Fruit fly (Drosophila melanogaster) whole organism, prepupa: ENCODE measurements around the gene CG13924.

Experiments
- CG34406 ChIP-seq: fragments of 200-800 bp; sonication (Bioruptor generic); optimal IDR thresholded peaks from 3 replicates; lab custom pipeline; 2016; ENCODE audit warnings: missing biosample characterization, missing genetic modification characterization
- CG9139 ChIP-seq: fragments of 200-800 bp; sonication (Bioruptor generic); optimal IDR thresholded peaks from 3 replicates; lab custom pipeline; 2017; ENCODE audit warnings: missing biosample characterization, mild to moderate bottlenecking, missing genetic modification characterization
- Eip93F ChIP-seq: fragments of 200-800 bp; sonication (Bioruptor generic); optimal IDR thresholded peaks from 2 replicates; lab custom pipeline; 2016; ENCODE audit warnings: missing biosample characterization, mild to moderate bottlenecking, missing genetic modification characterization
- esn ChIP-seq: fragments of 200-800 bp; sonication (Bioruptor generic); optimal IDR thresholded peaks from 2 replicates; lab custom pipeline; 2016; ENCODE audit warnings: missing biosample characterization, mild to moderate bottlenecking, missing genetic modification characterization, moderate library complexity
- pdm3 ChIP-seq: fragments of 200-800 bp; sonication (Bioruptor generic); optimal IDR thresholded peaks from 3 replicates; lab custom pipeline; 2016; ENCODE audit warnings: missing biosample characterization, missing genetic modification characterization

DNA sequence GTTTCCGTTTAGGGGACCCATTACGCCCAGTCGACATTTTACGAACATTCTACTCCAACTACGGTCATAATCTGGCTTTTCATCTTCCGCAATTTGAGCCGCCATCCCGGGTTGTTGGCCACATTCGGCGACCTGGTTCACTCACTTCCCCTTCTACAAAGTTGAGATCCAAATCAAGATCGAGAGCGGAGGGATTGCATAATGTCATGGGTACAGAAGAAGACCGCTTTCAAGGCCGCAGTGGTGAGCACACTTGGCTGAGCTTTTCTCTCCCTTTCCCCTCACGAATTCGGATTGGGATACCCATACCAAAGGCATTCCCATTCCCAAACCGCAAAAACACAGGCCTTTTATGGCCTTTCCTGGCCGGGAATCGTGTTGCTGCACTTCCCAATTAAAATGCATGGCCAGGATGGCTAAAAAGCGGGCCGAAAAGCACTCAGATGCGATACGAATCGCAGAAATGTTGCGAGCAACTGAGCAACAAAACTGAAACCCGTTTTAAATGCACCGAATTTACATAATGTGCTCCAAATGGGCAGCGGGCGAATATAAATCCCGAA, 41.9 kb upstream of the CG13924 start:
- TF ChIP-seq esn (GFP tag; lab: Kevin White, UChicago) (no peak), Eip93F (no peak), CG34406 (GFP tag; lab: Kevin White, UChicago) (no peak), CG9139 (GFP tag; lab: Kevin White, UChicago) (no peak), pdm3 (GFP tag; lab: Kevin White, UChicago) (no peak)
